Fruit fly (Drosophila melanogaster) Kc167 (cell line): ENCODE measurements around the gene mon2.

Experiments used
- Myc ChIP-seq: fragments of >200 bp; optimal IDR thresholded peaks from 2 replicates; lab custom pipeline; 2017; ENCODE audit warnings: missing external identifiers
- h ChIP-seq: fragments of >200 bp; optimal IDR thresholded peaks from 3 replicates; lab custom pipeline; 2018; ENCODE audit warnings: missing external identifiers

DNA sequence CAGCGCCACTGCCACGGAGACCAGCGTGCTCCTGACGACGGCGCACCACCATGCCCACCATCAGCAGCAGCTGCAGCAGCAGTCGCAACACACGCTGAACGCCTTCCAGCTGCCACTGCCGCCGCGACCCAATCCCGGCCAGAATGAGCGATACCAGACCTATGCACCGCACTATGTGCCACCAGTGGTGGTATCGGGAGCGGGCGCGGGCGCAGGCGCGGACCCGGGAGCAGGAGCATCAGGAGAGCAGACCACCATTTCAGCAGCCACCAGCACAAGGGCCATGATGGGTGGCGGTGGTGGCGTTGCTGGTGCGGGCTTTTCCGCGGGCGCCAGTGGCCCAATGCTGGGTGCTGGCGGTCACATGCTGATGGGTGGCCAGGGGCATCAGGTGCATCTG is 20.7 kb downstream of the mon2 start:
- no peak for TF ChIP-seq h (lab: Kevin White, UChicago)
- TF ChIP-seq Myc (lab: Kevin White, UChicago), result no peak
